Fruit fly (Drosophila melanogaster) whole organism, embryonic: ENCODE results near the gene Snapin.
A peak's percentile ranks its signal among the peaks of the same experiment; 100 is the strongest.

ENCODE experiments used
- Awh ChIP-seq: fragments of 200-800 bp; sonication (Bioruptor generic); IDR thresholded peaks from 2 replicates; pipeline ENCODE4, ENCODE4 v1.3.6; 2022; ENCODE audit warnings: missing biosample characterization, missing genetic modification characterization
- BtbVII ChIP-seq: fragments of 200-800 bp; sonication (Bioruptor generic); optimal IDR thresholded peaks from 3 replicates; lab custom pipeline; 2017; ENCODE audit warnings: missing biosample characterization, mild to moderate bottlenecking, missing genetic modification characterization
- CG10462 ChIP-seq: fragments of 200-800 bp; sonication (Bioruptor generic); optimal IDR thresholded peaks from 2 replicates; lab custom pipeline; 2016; ENCODE audit warnings: missing biosample characterization, missing genetic modification characterization
- CG11247 ChIP-seq: fragments of 200-800 bp; sonication (Bioruptor generic); IDR thresholded peaks from 2 replicates; pipeline ENCODE4 v1.3.6; 2022; ENCODE audit warnings: missing biosample characterization, missing genetic modification characterization
- CG11504 ChIP-seq: fragments of 200-800 bp; sonication (Bioruptor generic); optimal IDR thresholded peaks from 3 replicates; lab custom pipeline; 2019; ENCODE audit warnings: missing biosample characterization, mild to moderate bottlenecking, missing genetic modification characterization, moderate library complexity
- CG14965 ChIP-seq: fragments of 200-800 bp; sonication (Bioruptor generic); optimal IDR thresholded peaks from 2 replicates; lab custom pipeline; 2016; ENCODE audit warnings: missing biosample characterization, missing genetic modification characterization, borderline replicate concordance
- CG17385 ChIP-seq: fragments of 200-800 bp; sonication (Bioruptor generic); optimal IDR thresholded peaks from 3 replicates; lab custom pipeline; 2018; ENCODE audit warnings: missing biosample characterization, mild to moderate bottlenecking, missing genetic modification characterization
- CG17568 ChIP-seq: fragments of 200-800 bp; sonication (Bioruptor generic); optimal IDR thresholded peaks from 2 replicates; lab custom pipeline; 2018; ENCODE audit warnings: missing biosample characterization, mild to moderate bottlenecking, missing genetic modification characterization, moderate library complexity
- CG17612 ChIP-seq: fragments of 200-800 bp; sonication (Bioruptor generic); IDR thresholded peaks from 2 replicates; pipeline ENCODE4 v1.3.6; 2022; ENCODE audit warnings: missing biosample characterization, missing genetic modification characterization
- CG18011 ChIP-seq: fragments of 200-800 bp; sonication (Bioruptor generic); optimal IDR thresholded peaks from 2 replicates; lab custom pipeline; 2017; ENCODE audit warnings: missing biosample characterization, missing genetic modification characterization, mild to moderate bottlenecking, moderate library complexity, missing genotype
- CG2678 ChIP-seq: fragments of 200-800 bp; sonication (Bioruptor generic); optimal IDR thresholded peaks from 3 replicates; lab custom pipeline; 2019; ENCODE audit warnings: missing biosample characterization, mild to moderate bottlenecking, missing genetic modification characterization, moderate library complexity
- CG3065 ChIP-seq: fragments of 200-800 bp; sonication (Bioruptor generic); optimal IDR thresholded peaks from 2 replicates; lab custom pipeline; 2016; ENCODE audit warnings: missing biosample characterization, missing genetic modification characterization
- CG33213 ChIP-seq: fragments of 200-800 bp; sonication (Bioruptor generic); optimal IDR thresholded peaks from 3 replicates; lab custom pipeline; 2016; ENCODE audit warnings: missing biosample characterization, missing genetic modification characterization
- CG34376 ChIP-seq: fragments of 200-800 bp; sonication (Bioruptor generic); optimal IDR thresholded peaks from 2 replicates; lab custom pipeline; 2018; ENCODE audit warnings: missing biosample characterization, mild to moderate bottlenecking, missing genetic modification characterization
- CG3726 ChIP-seq: fragments of 200-800 bp; sonication (Bioruptor generic); IDR thresholded peaks from 3 replicates; pipeline ENCODE4, ENCODE4 v1.3.6; 2022; ENCODE audit warnings: missing biosample characterization, missing genetic modification characterization
- CG43689 ChIP-seq: fragments of 200-800 bp; sonication (Bioruptor generic); IDR thresholded peaks from 2 replicates; pipeline ENCODE4 v1.3.6; 2022; ENCODE audit warnings: missing biosample characterization, missing genetic modification characterization
- CG4404 ChIP-seq: fragments of 200-800 bp; sonication (Bioruptor generic); IDR thresholded peaks from 2 replicates; pipeline ENCODE4 v1.3.6; 2022; ENCODE audit warnings: missing biosample characterization, missing genetic modification characterization
- CG4424 ChIP-seq: fragments of 200-800 bp; sonication (Bioruptor generic); optimal IDR thresholded peaks from 3 replicates; lab custom pipeline; 2016; ENCODE audit warnings: missing biosample characterization, missing genetic modification characterization
- CG4730 ChIP-seq: fragments of 200-800 bp; sonication (Bioruptor generic); IDR thresholded peaks from 2 replicates; pipeline ENCODE4 v1.3.6; 2022; ENCODE audit warnings: missing biosample characterization, missing genetic modification characterization
- CG5180 ChIP-seq: fragments of 200-800 bp; sonication (Bioruptor generic); optimal IDR thresholded peaks from 3 replicates; lab custom pipeline; 2017; ENCODE audit warnings: missing biosample characterization, missing genetic modification characterization, mild to moderate bottlenecking, moderate library complexity, missing genetic modification reagents
- CG6254 ChIP-seq: fragments of 200-800 bp; sonication (Bioruptor generic); optimal IDR thresholded peaks from 3 replicates; lab custom pipeline; 2017; ENCODE audit warnings: mild to moderate bottlenecking, missing biosample characterization, missing genetic modification reagents, missing genetic modification characterization
- CG6654 ChIP-seq: fragments of 200-800 bp; sonication (Bioruptor generic); optimal IDR thresholded peaks from 2 replicates; lab custom pipeline; 2017; ENCODE audit warnings: missing biosample characterization, mild to moderate bottlenecking, missing genetic modification characterization
- CG6683 ChIP-seq: fragments of 200-800 bp; sonication (Bioruptor generic); optimal IDR thresholded peaks from 2 replicates; lab custom pipeline; 2017; ENCODE audit warnings: missing biosample characterization, mild to moderate bottlenecking, missing genetic modification characterization, missing genetic modification reagents
- CG6689 ChIP-seq: fragments of 200-800 bp; sonication (Bioruptor generic); IDR thresholded peaks from 2 replicates; pipeline ENCODE4 v1.3.6; 2022; ENCODE audit warnings: missing biosample characterization, missing genetic modification characterization
- CG6765 ChIP-seq: fragments of 200-800 bp; sonication (Bioruptor generic); optimal IDR thresholded peaks from 3 replicates; lab custom pipeline; 2017; ENCODE audit warnings: missing biosample characterization, mild to moderate bottlenecking, missing genetic modification characterization
- CG7745 ChIP-seq: fragments of 200-800 bp; sonication (Bioruptor generic); optimal IDR thresholded peaks from 2 replicates; lab custom pipeline; 2018; ENCODE audit warnings: missing biosample characterization, mild to moderate bottlenecking, missing genetic modification characterization, moderate library complexity
- CG7963 ChIP-seq: fragments of 200-800 bp; sonication (Bioruptor generic); IDR thresholded peaks from 3 replicates; pipeline ENCODE4 v1.3.6; 2022; ENCODE audit warnings: missing biosample characterization, missing genetic modification characterization; ENCODE audit not compliant: partially characterized antibody
- CG7987 ChIP-seq: fragments of 200-800 bp; sonication (Bioruptor generic); optimal IDR thresholded peaks from 2 replicates; lab custom pipeline; 2018; ENCODE audit warnings: missing biosample characterization, mild to moderate bottlenecking, missing genetic modification characterization, moderate library complexity
- CG8924 ChIP-seq: fragments of 200-800 bp; optimal IDR thresholded peaks from 3 replicates; lab custom pipeline; 2019; ENCODE audit warnings: missing biosample characterization, mild to moderate bottlenecking, missing genetic modification characterization, moderate library complexity
- CoRest ChIP-seq: fragments of 200-800 bp; sonication (Bioruptor generic); optimal IDR thresholded peaks from 3 replicates; lab custom pipeline; 2018; ENCODE audit warnings: missing biosample characterization, mild to moderate bottlenecking, missing genetic modification characterization, moderate library complexity
- D19B ChIP-seq: fragments of 200-800 bp; sonication (Bioruptor generic); optimal IDR thresholded peaks from 2 replicates; lab custom pipeline; 2017; ENCODE audit warnings: missing biosample characterization, mild to moderate bottlenecking, missing genetic modification characterization
- Fer3 ChIP-seq: fragments of 200-800 bp; sonication (Bioruptor generic); optimal IDR thresholded peaks from 2 replicates; lab custom pipeline; 2018; ENCODE audit warnings: missing biosample characterization, mild to moderate bottlenecking, missing genetic modification characterization, moderate library complexity
- Gug ChIP-seq: fragments of 200-800 bp; sonication (Bioruptor generic); IDR thresholded peaks from 4 replicates; pipeline ENCODE4 v1.3.6; 2022; ENCODE audit warnings: missing biosample characterization, missing genetic modification characterization
- Hand ChIP-seq: fragments of 200-800 bp; sonication (Bioruptor generic); optimal IDR thresholded peaks from 2 replicates; lab custom pipeline; 2017; ENCODE audit warnings: mild to moderate bottlenecking, missing biosample characterization, missing genetic modification reagents, missing genetic modification characterization
- Ssrp ChIP-seq: fragments of 200-800 bp; sonication (Bioruptor generic); optimal IDR thresholded peaks from 2 replicates; lab custom pipeline; 2018; ENCODE audit warnings: missing biosample characterization, mild to moderate bottlenecking, missing genetic modification characterization, moderate library complexity
- ara ChIP-seq: fragments of 200-800 bp; sonication (Bioruptor generic); IDR thresholded peaks from 2 replicates; pipeline ENCODE4 v1.3.6; 2022; ENCODE audit warnings: missing biosample characterization, missing genetic modification characterization
- cad ChIP-seq: fragments of >200 bp; optimal IDR thresholded peaks from 2 replicates; lab custom pipeline; 2017; ENCODE audit warnings: missing biosample characterization, missing genetic modification characterization
- dm ChIP-seq: fragments of 200-800 bp; sonication (Bioruptor generic); optimal IDR thresholded peaks from 3 replicates; lab custom pipeline; 2016; ENCODE audit warnings: missing biosample characterization, missing genetic modification characterization
- dpn ChIP-seq, 2 experiments: fragments of 200-800 bp; sonication (Bioruptor generic); optimal IDR thresholded peaks; 3 replicates each; lab custom pipeline; 2016; ENCODE audit warnings: missing biosample characterization in 2 of 2, missing genetic modification characterization in 2 of 2
- exex ChIP-seq: fragments of 200-800 bp; sonication (Bioruptor generic); optimal IDR thresholded peaks from 4 replicates; lab custom pipeline; 2018; ENCODE audit warnings: missing biosample characterization, mild to moderate bottlenecking, missing genetic modification characterization, moderate library complexity
- fd3F ChIP-seq: fragments of 200-800 bp; sonication (Bioruptor generic); optimal IDR thresholded peaks from 2 replicates; lab custom pipeline; 2018; ENCODE audit warnings: missing biosample characterization, mild to moderate bottlenecking, missing genetic modification characterization, moderate library complexity
- grn ChIP-seq: fragments of 200-800 bp; sonication (Bioruptor generic); optimal IDR thresholded peaks from 3 replicates; lab custom pipeline; 2017; ENCODE audit warnings: missing biosample characterization, missing genetic modification characterization
- gsb-n ChIP-seq: fragments of 200-800 bp; sonication (Bioruptor generic); optimal IDR thresholded peaks from 3 replicates; lab custom pipeline; 2018; ENCODE audit warnings: missing biosample characterization, mild to moderate bottlenecking, missing genetic modification characterization
- h ChIP-seq: fragments of >200 bp; optimal IDR thresholded peaks from 2 replicates; lab custom pipeline; 2017
- kah ChIP-seq: fragments of 200-800 bp; sonication (Bioruptor generic); optimal IDR thresholded peaks from 2 replicates; lab custom pipeline; 2018; ENCODE audit warnings: missing biosample characterization, mild to moderate bottlenecking, missing genetic modification characterization
- lbe ChIP-seq: fragments of 200-800 bp; sonication (Bioruptor generic); optimal IDR thresholded peaks from 2 replicates; lab custom pipeline; 2016; ENCODE audit warnings: missing biosample characterization, mild to moderate bottlenecking, missing genetic modification characterization
- pfk ChIP-seq: fragments of 200-800 bp; sonication (Bioruptor generic); optimal IDR thresholded peaks from 2 replicates; lab custom pipeline; 2018; ENCODE audit warnings: missing biosample characterization, mild to moderate bottlenecking, missing genetic modification characterization, moderate library complexity
- sens ChIP-seq: fragments of 200-800 bp; sonication (Bioruptor generic); peaks from one replicate; lab custom pipeline; 2016; ENCODE audit warnings: missing biosample characterization, missing genetic modification characterization
- slou ChIP-seq: fragments of 200-800 bp; sonication (Bioruptor generic); optimal IDR thresholded peaks from 3 replicates; lab custom pipeline; 2016; ENCODE audit warnings: missing biosample characterization, missing genetic modification characterization
- sqz ChIP-seq: fragments of 200-800 bp; sonication (Bioruptor generic); optimal IDR thresholded peaks from 3 replicates; lab custom pipeline; 2018; ENCODE audit warnings: missing biosample characterization, mild to moderate bottlenecking, missing genetic modification characterization
- sr ChIP-seq: fragments of 200-800 bp; sonication (Bioruptor generic); IDR thresholded peaks from 3 replicates; pipeline ENCODE4 v1.3.6; 2022; ENCODE audit warnings: missing biosample characterization, missing genetic modification characterization
- sug ChIP-seq: fragments of 200-800 bp; optimal IDR thresholded peaks from 2 replicates; lab custom pipeline; 2019; ENCODE audit warnings: missing biosample characterization, mild to moderate bottlenecking, missing genetic modification characterization, moderate library complexity

Snapin gene

DNA sequence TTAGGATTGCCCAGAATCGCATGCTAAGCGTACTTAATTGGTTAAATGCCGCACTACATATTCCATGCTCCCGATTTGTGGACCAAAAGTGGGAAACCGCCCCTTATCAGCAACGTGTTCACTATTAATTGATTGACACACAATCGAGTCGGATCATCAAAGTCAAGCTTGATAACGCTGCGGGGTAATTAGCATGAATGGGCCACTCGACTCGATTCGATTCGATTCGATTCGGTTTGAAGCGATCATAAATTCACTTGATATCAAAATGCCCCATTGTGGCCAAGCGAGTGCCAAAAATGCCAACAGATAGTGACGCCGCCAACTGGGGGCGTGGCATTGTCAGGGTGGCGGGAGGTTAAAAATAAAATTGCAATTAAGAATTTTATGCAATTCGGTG, 48.1 kb upstream of the Snapin start:
- no peak for TF ChIP-seq Ssrp (tag; lab: Kevin White, UChicago)
- TF ChIP-seq CG11247 (GFP tag; lab: Robert Waterston, UW): no peak
- TF ChIP-seq CG43689 (GFP tag; lab: Robert Waterston, UW): no peak
- no peak for TF ChIP-seq kah (GFP tag; lab: Kevin White, UChicago)
- peak; percentile 64 for TF ChIP-seq CG34376 (GFP tag; lab: Kevin White, UChicago)
- TF ChIP-seq CG2678 (tag; lab: Kevin White, UChicago): no peak
- TF ChIP-seq CG6254 (GFP tag; lab: Kevin White, UChicago): no peak
- TF ChIP-seq ara (GFP tag; lab: Robert Waterston, UW): no peak
- no peak for TF ChIP-seq dpn (GFP tag; optimal IDR thresholded peaks at IDR 0.05; lab: Kevin White, UChicago)
- TF ChIP-seq Fer3 (tag; lab: Kevin White, UChicago): no peak
- TF ChIP-seq CG14965: no peak
- no peak for TF ChIP-seq D19B (GFP tag; lab: Kevin White, UChicago)
- peak; percentile 58 for TF ChIP-seq sug (tag; lab: Kevin White, UChicago)
- no peak for TF ChIP-seq sqz (GFP tag; lab: Kevin White, UChicago)
- no peak for TF ChIP-seq CG4404 (GFP tag; lab: Robert Waterston, UW)
- no peak for TF ChIP-seq CG17568 (GFP tag; lab: Kevin White, UChicago)
- no peak for TF ChIP-seq CG17612 (GFP tag; lab: Robert Waterston, UW)
- TF ChIP-seq CG33213 (GFP tag; lab: Kevin White, UChicago): no peak
- TF ChIP-seq CG4424 (GFP tag; lab: Kevin White, UChicago): no peak
- TF ChIP-seq CG7745 (tag; lab: Kevin White, UChicago): no peak
- TF ChIP-seq cad (GFP tag; lab: Kevin White, UChicago): no peak
- TF ChIP-seq CG6689: no peak
- no peak for TF ChIP-seq slou (GFP tag; lab: Kevin White, UChicago)
- TF ChIP-seq fd3F: no peak
- no peak for TF ChIP-seq CG8924
- peak; percentile 7 for TF ChIP-seq CG7987 (GFP tag; lab: Kevin White, UChicago)
- TF ChIP-seq dm: no peak
- no peak for TF ChIP-seq h (lab: Kevin White, UChicago)
- no peak for TF ChIP-seq CG10462 (GFP tag; lab: Kevin White, UChicago)
- no peak for TF ChIP-seq CG6683
- TF ChIP-seq lbe: no peak
- TF ChIP-seq exex: peak; percentile 78
- TF ChIP-seq CG6765 (GFP tag; lab: Kevin White, UChicago): no peak
- TF ChIP-seq sr (GFP tag; lab: Robert Waterston, UW): no peak
- TF ChIP-seq CG5180: no peak
- TF ChIP-seq Awh (GFP tag; lab: Robert Waterston, UW): no peak
- peak; percentile 53 for TF ChIP-seq gsb-n (tag; lab: Kevin White, UChicago)
- no peak for TF ChIP-seq CG6654 (GFP tag; lab: Kevin White, UChicago)
- TF ChIP-seq CG3726: no peak
- no peak for TF ChIP-seq Gug (GFP tag; lab: Robert Waterston, UW)
- peak; percentile 13 for TF ChIP-seq sens (GFP tag; lab: Kevin White, UChicago)
- TF ChIP-seq pfk (GFP tag; lab: Kevin White, UChicago): no peak
- TF ChIP-seq CG7963: no peak
- TF ChIP-seq grn (GFP tag; lab: Kevin White, UChicago): peak; percentile 10
- no peak for TF ChIP-seq CG11504 (tag; lab: Kevin White, UChicago)
- TF ChIP-seq CG17385 (GFP tag; lab: Kevin White, UChicago): no peak
- TF ChIP-seq Hand (GFP tag; lab: Kevin White, UChicago): no peak
- no peak for TF ChIP-seq CoRest (tag; lab: Kevin White, UChicago)
- TF ChIP-seq BtbVII (GFP tag; lab: Kevin White, UChicago): no peak
- no peak for TF ChIP-seq CG3065 (GFP tag; lab: Kevin White, UChicago)
- no peak for TF ChIP-seq CG18011 (GFP tag; lab: Kevin White, UChicago)
- TF ChIP-seq CG4730: no peak
